Fruit fly (Drosophila melanogaster): ENCODE results near the gene ph-p.

dm6 chrX:2187520-2187919, 49.3 kb upstream of the ph-p start, which contains the start of gene CG3457:
- TF ChIP-seq CG4496 (GFP tag; IDR thresholded peaks at IDR 0.05), result no peak
- TF ChIP-seq rn (GFP tag; IDR thresholded peaks at IDR 0.05), result no peak
- no peak for TF ChIP-seq CG10348 (GFP tag; IDR thresholded peaks at IDR 0.05)
- TF ChIP-seq CG14655 (GFP tag; optimal IDR thresholded peaks at IDR 0.05), result no peak
- no peak for TF ChIP-seq CG15710 (tag; optimal IDR thresholded peaks at IDR 0.05)
- TF ChIP-seq CG17806 (tag; optimal IDR thresholded peaks at IDR 0.05), result no peak
- TF ChIP-seq EcR (GFP tag; optimal IDR thresholded peaks at IDR 0.05), result no peak
- TF ChIP-seq gl (tag; optimal IDR thresholded peaks at IDR 0.05), result no peak
- no peak for TF ChIP-seq CG12605 (GFP tag; IDR thresholded peaks at IDR 0.05)
- no peak for TF ChIP-seq fd96Ca (GFP tag; IDR thresholded peaks at IDR 0.05)

Data from whole organism, pupa.